Fruit fly (Drosophila melanogaster) whole organism, embryonic: Measurements from ENCODE around the gene CG9395.

ENCODE experiments used
- Abd-B ChIP-seq: fragments of 200-800 bp; sonication (Bioruptor generic); optimal IDR thresholded peaks from 2 replicates; lab custom pipeline; 2018; ENCODE audit warnings: missing biosample characterization, mild to moderate bottlenecking, missing genetic modification characterization, moderate library complexity
- Asciz ChIP-seq: fragments of 200-800 bp; sonication (Bioruptor generic); optimal IDR thresholded peaks from 2 replicates; lab custom pipeline; 2017; ENCODE audit warnings: missing biosample characterization, mild to moderate bottlenecking, missing genetic modification characterization, missing genetic modification reagents
- C15 ChIP-seq: fragments of 200-800 bp; sonication (Bioruptor generic); IDR thresholded peaks from 3 replicates; pipeline ENCODE4 v1.3.6; 2022; ENCODE audit warnings: missing biosample characterization, missing genetic modification characterization
- CG10366 ChIP-seq: fragments of 200-800 bp; sonication (Bioruptor generic); IDR thresholded peaks from 2 replicates; pipeline ENCODE4 v1.3.6; 2022; ENCODE audit warnings: missing biosample characterization, missing genetic modification characterization
- CG10979 ChIP-seq: fragments of 200-800 bp; sonication (Bioruptor generic); optimal IDR thresholded peaks from 2 replicates; lab custom pipeline; 2018; ENCODE audit warnings: missing biosample characterization, mild to moderate bottlenecking, missing genetic modification characterization, moderate library complexity
- CG11456 ChIP-seq: fragments of 200-800 bp; sonication (Bioruptor generic); IDR thresholded peaks from 3 replicates; pipeline ENCODE4 v1.3.6; 2022; ENCODE audit warnings: missing biosample characterization, missing genetic modification characterization
- CG11696 ChIP-seq: fragments of 200-800 bp; sonication (Bioruptor generic); IDR thresholded peaks from 2 replicates; pipeline ENCODE4 v1.3.6; 2022; ENCODE audit warnings: missing biosample characterization, missing genetic modification characterization
- CG12236 ChIP-seq: fragments of 200-800 bp; sonication (Bioruptor generic); optimal IDR thresholded peaks from 2 replicates; lab custom pipeline; 2016; ENCODE audit warnings: missing biosample characterization, missing genetic modification characterization
- CG12659 ChIP-seq: fragments of 200-800 bp; sonication (Bioruptor generic); optimal IDR thresholded peaks from 3 replicates; lab custom pipeline; 2017; ENCODE audit warnings: mild to moderate bottlenecking, missing biosample characterization, missing genetic modification reagents, missing genetic modification characterization
- CG12942 ChIP-seq: fragments of 200-800 bp; sonication (Bioruptor generic); optimal IDR thresholded peaks from 3 replicates; lab custom pipeline; 2016; ENCODE audit warnings: missing biosample characterization, missing genetic modification characterization
- CG14860 ChIP-seq: fragments of 200-800 bp; sonication (Bioruptor generic); IDR thresholded peaks from 3 replicates; pipeline ENCODE4 v1.3.6; 2022; ENCODE audit warnings: missing biosample characterization, missing genetic modification characterization; ENCODE audit not compliant: partially characterized antibody
- CG15269 ChIP-seq: fragments of 200-800 bp; sonication (Bioruptor generic); optimal IDR thresholded peaks from 2 replicates; lab custom pipeline; 2018; ENCODE audit warnings: missing biosample characterization, mild to moderate bottlenecking, missing genetic modification characterization, moderate library complexity
- CG2712 ChIP-seq: fragments of 200-800 bp; optimal IDR thresholded peaks from 3 replicates; lab custom pipeline; 2019; ENCODE audit warnings: missing biosample characterization, mild to moderate bottlenecking, missing genetic modification characterization, moderate library complexity
- CG31441 ChIP-seq: fragments of 200-800 bp; sonication (Bioruptor generic); IDR thresholded peaks from 2 replicates; pipeline ENCODE4 v1.3.6; 2022; ENCODE audit warnings: missing biosample characterization, missing genetic modification characterization
- CG32532 ChIP-seq: fragments of 200-800 bp; sonication (Bioruptor generic); IDR thresholded peaks from 2 replicates; pipeline ENCODE4 v1.3.6; 2022; ENCODE audit warnings: missing biosample characterization, missing genetic modification characterization
- CG3847 ChIP-seq: fragments of 200-800 bp; sonication (Bioruptor generic); IDR thresholded peaks from 2 replicates; pipeline ENCODE4 v1.3.6; 2022; ENCODE audit warnings: missing biosample characterization, missing genetic modification characterization
- CG8281 ChIP-seq: fragments of 200-800 bp; sonication (Bioruptor generic); optimal IDR thresholded peaks from 2 replicates; lab custom pipeline; 2018; ENCODE audit warnings: missing biosample characterization, mild to moderate bottlenecking, missing genetic modification characterization, moderate library complexity
- CG8290 ChIP-seq, 3 experiments: fragments of 200-800 bp; sonication (Bioruptor generic); optimal IDR thresholded peaks; 2 replicates each; lab custom pipeline; 2016 to 2019; ENCODE audit warnings: missing biosample characterization in 3 of 3, missing genetic modification characterization in 3 of 3, mild to moderate bottlenecking in 2 of 3, moderate library complexity in 1 of 3
- CG8388 ChIP-seq: fragments of 200-800 bp; sonication (Bioruptor generic); optimal IDR thresholded peaks from 2 replicates; lab custom pipeline; 2019; ENCODE audit warnings: missing biosample characterization, mild to moderate bottlenecking, missing genetic modification characterization, moderate library complexity
- CG8478 ChIP-seq: fragments of >200 bp; optimal IDR thresholded peaks from 2 replicates; lab custom pipeline; 2018
- CG9609 ChIP-seq: fragments of 200-800 bp; sonication (Bioruptor generic); optimal IDR thresholded peaks from 3 replicates; lab custom pipeline; 2016; ENCODE audit warnings: missing biosample characterization, missing genetic modification characterization
- Drgx ChIP-seq: fragments of 200-800 bp; sonication (Bioruptor generic); IDR thresholded peaks from 2 replicates; pipeline ENCODE4 v1.3.6; 2022; ENCODE audit warnings: missing biosample characterization, missing genetic modification characterization
- ERR ChIP-seq: fragments of 200-800 bp; sonication (Bioruptor generic); optimal IDR thresholded peaks from 2 replicates; lab custom pipeline; 2016; ENCODE audit warnings: missing biosample characterization, missing genetic modification characterization
- Elba2 ChIP-seq: fragments of 200-800 bp; sonication (Bioruptor generic); optimal IDR thresholded peaks from 3 replicates; lab custom pipeline; 2016; ENCODE audit warnings: missing biosample characterization, missing genetic modification characterization
- Ets65A ChIP-seq: fragments of 200-800 bp; sonication (Bioruptor generic); peaks from one replicate; lab custom pipeline; 2016; ENCODE audit warnings: missing biosample characterization, missing genetic modification characterization
- Fer3 ChIP-seq: fragments of 200-800 bp; sonication (Bioruptor generic); optimal IDR thresholded peaks from 2 replicates; lab custom pipeline; 2018; ENCODE audit warnings: missing biosample characterization, mild to moderate bottlenecking, missing genetic modification characterization, moderate library complexity
- Lim3 ChIP-seq: fragments of 200-800 bp; sonication (Bioruptor generic); IDR thresholded peaks from 2 replicates; pipeline ENCODE4 v1.3.6; 2022; ENCODE audit warnings: missing biosample characterization, missing genetic modification characterization
- MTF-1 ChIP-seq: fragments of 200-800 bp; sonication (Bioruptor generic); optimal IDR thresholded peaks from 2 replicates; lab custom pipeline; 2018; ENCODE audit warnings: missing biosample characterization, mild to moderate bottlenecking, missing genetic modification characterization, borderline replicate concordance
- Nf-YB ChIP-seq: fragments of 200-800 bp; sonication (Bioruptor generic); optimal IDR thresholded peaks from 3 replicates; lab custom pipeline; 2019; ENCODE audit warnings: missing biosample characterization, mild to moderate bottlenecking, missing genetic modification characterization, moderate library complexity
- Nf-YC ChIP-seq: fragments of 200-800 bp; optimal IDR thresholded peaks from 3 replicates; lab custom pipeline; 2019; ENCODE audit warnings: missing biosample characterization, mild to moderate bottlenecking, missing genetic modification characterization, moderate library complexity
- Optix ChIP-seq: fragments of 200-800 bp; sonication (Bioruptor generic); IDR thresholded peaks from 3 replicates; pipeline ENCODE4 v1.3.6; 2022; ENCODE audit warnings: missing biosample characterization, missing genetic modification characterization
- Stat92E ChIP-seq, 3 experiments: fragments of >200 bp in 2 of 3; fragments of 200-800 bp in 1 of 3; sonication (Bioruptor generic) in 1 of 3; optimal IDR thresholded peaks; 2 replicates each; lab custom pipeline; 2017 to 2019; ENCODE audit warnings: missing biosample characterization in 3 of 3, missing genetic modification characterization in 3 of 3, mild to moderate bottlenecking in 1 of 3, moderate library complexity in 1 of 3
- ab ChIP-seq: fragments of 200-800 bp; sonication (Bioruptor generic); optimal IDR thresholded peaks from 2 replicates; lab custom pipeline; 2016; ENCODE audit warnings: missing biosample characterization, missing genetic modification characterization
- abd-A ChIP-seq: fragments of 200-800 bp; sonication (Bioruptor generic); optimal IDR thresholded peaks from 3 replicates; lab custom pipeline; 2019; ENCODE audit warnings: missing biosample characterization, mild to moderate bottlenecking, missing genetic modification characterization, moderate library complexity
- aop ChIP-seq: fragments of 200-800 bp; sonication (Bioruptor generic); IDR thresholded peaks from 2 replicates; pipeline ENCODE4 v1.3.6; 2022; ENCODE audit warnings: missing biosample characterization, missing genetic modification characterization
- ewg ChIP-seq: fragments of 200-800 bp; sonication (Bioruptor generic); optimal IDR thresholded peaks from 3 replicates; lab custom pipeline; 2017; ENCODE audit warnings: mild to moderate bottlenecking, missing biosample characterization, missing genetic modification reagents, missing genetic modification characterization
- fd102C ChIP-seq: fragments of 200-800 bp; sonication (Bioruptor generic); optimal IDR thresholded peaks from 2 replicates; lab custom pipeline; 2018; ENCODE audit warnings: missing biosample characterization, mild to moderate bottlenecking, missing genetic modification characterization, moderate library complexity
- fd3F ChIP-seq: fragments of 200-800 bp; sonication (Bioruptor generic); optimal IDR thresholded peaks from 2 replicates; lab custom pipeline; 2018; ENCODE audit warnings: missing biosample characterization, mild to moderate bottlenecking, missing genetic modification characterization, moderate library complexity
- ftz-f1 ChIP-seq: fragments of 200-800 bp; sonication (Bioruptor generic); optimal IDR thresholded peaks from 2 replicates; lab custom pipeline; 2016; ENCODE audit warnings: missing biosample characterization, missing genetic modification characterization
- fu2 ChIP-seq: fragments of 200-800 bp; sonication (Bioruptor generic); optimal IDR thresholded peaks from 2 replicates; lab custom pipeline; 2016; ENCODE audit warnings: missing biosample characterization, missing genetic modification characterization
- gcm ChIP-seq: fragments of 200-800 bp; sonication (Bioruptor generic); optimal IDR thresholded peaks from 2 replicates; lab custom pipeline; 2019; ENCODE audit warnings: missing biosample characterization, mild to moderate bottlenecking, missing genetic modification characterization, moderate library complexity
- lov ChIP-seq, 2 experiments: fragments of 200-800 bp in 1 of 2; fragments of >200 bp in 1 of 2; sonication (Bioruptor generic) in 1 of 2; IDR thresholded peaks in 1 of 2; optimal IDR thresholded peaks in 1 of 2; 2 replicates in 1 of 2; 3 replicates in 1 of 2; pipeline versions ENCODE4 v1.3.6 to Lab custom; 2017 to 2022; ENCODE audit warnings: missing biosample characterization in 1 of 2, missing genetic modification characterization in 1 of 2
- pfk ChIP-seq: fragments of 200-800 bp; sonication (Bioruptor generic); optimal IDR thresholded peaks from 2 replicates; lab custom pipeline; 2018; ENCODE audit warnings: missing biosample characterization, mild to moderate bottlenecking, missing genetic modification characterization, moderate library complexity
- repo ChIP-seq: fragments of 200-800 bp; sonication (Bioruptor generic); optimal IDR thresholded peaks from 2 replicates; lab custom pipeline; 2016; ENCODE audit warnings: missing biosample characterization, missing genetic modification characterization
- slp2 ChIP-seq: fragments of 200-800 bp; sonication (Bioruptor generic); optimal IDR thresholded peaks from 2 replicates; lab custom pipeline; 2016; ENCODE audit warnings: missing biosample characterization, missing genetic modification characterization
- sob ChIP-seq: fragments of 200-800 bp; sonication (Bioruptor generic); IDR thresholded peaks from 2 replicates; pipeline ENCODE4 v1.3.6; 2022; ENCODE audit warnings: missing biosample characterization, missing genetic modification characterization
- zf30C ChIP-seq: fragments of 200-800 bp; sonication (Bioruptor generic); optimal IDR thresholded peaks from 3 replicates; lab custom pipeline; 2018; ENCODE audit warnings: missing biosample characterization, mild to moderate bottlenecking, missing genetic modification characterization
- zfh2 ChIP-seq: fragments of 200-800 bp; sonication (Bioruptor generic); optimal IDR thresholded peaks from 2 replicates; lab custom pipeline; 2016; ENCODE audit warnings: missing biosample characterization, missing genetic modification characterization

Gene CG9395

dm6 chr2L:13373435-13374242, 18.8 kb upstream of the CG9395 start, which contains the start of the genes Bdp1 and CG6565 (continued):
- TF ChIP-seq CG8281 (peak; percentile 86), Asciz (peak; percentile 93), ab (GFP tag; lab: Kevin White, UChicago) (peak; percentile 97), lov (optimal IDR thresholded peaks at IDR 0.05; lab: Kevin White, UChicago) (no peak), lov (GFP tag; IDR thresholded peaks at IDR 0.05; lab: Robert Waterston, UW) (peak; percentile 85; the same call in 2 of the 3 replicates), Elba2 (GFP tag; lab: Kevin White, UChicago) (peak; percentile 92), Abd-B (GFP tag; lab: Kevin White, UChicago) (peak; percentile 99), repo (peak; percentile 96), fd3F (GFP tag; lab: Kevin White, UChicago) (peak; percentile 95), CG2712 (tag; lab: Kevin White, UChicago) (peak; percentile 96), ftz-f1 (GFP tag; lab: Kevin White, UChicago) (peak; percentile 52), CG12236 (GFP tag; lab: Kevin White, UChicago) (peak; percentile 97), abd-A (tag; lab: Kevin White, UChicago) (no peak), pfk (GFP tag; lab: Kevin White, UChicago) (peak; percentile 44), Drgx (GFP tag; lab: Robert Waterston, UW) (peak; percentile 92), fd102C (GFP tag; lab: Kevin White, UChicago) (peak; percentile 80), CG10366 (GFP tag; lab: Robert Waterston, UW) (peak; percentile 94), CG8388 (peak; percentile 94), CG12942 (peak; percentile 98), CG9609 (peak; percentile 99), Nf-YC (tag; lab: Kevin White, UChicago) (peak; percentile 84), CG12659 (peak; percentile 98), CG14860 (GFP tag; lab: Robert Waterston, UW) (no peak), MTF-1 (GFP tag; lab: Kevin White, UChicago) (peak; percentile 59), ERR (peak; percentile 95), Ets65A (GFP tag; lab: Kevin White, UChicago) (peak; percentile 100), Stat92E (GFP tag; optimal IDR thresholded peaks at IDR 0.05; lab: Kevin White, UChicago) (peak in 1 of 3 experiments; percentile 55), fu2 (GFP tag; lab: Kevin White, UChicago) (peak; percentile 99), Optix (GFP tag; lab: Robert Waterston, UW) (peak; percentile 89), slp2 (GFP tag; lab: Kevin White, UChicago) (peak; percentile 99), zfh2 (GFP tag; lab: Kevin White, UChicago) (peak; percentile 99), CG10979 (tag; lab: Kevin White, UChicago) (peak; percentile 94), CG15269 (tag; lab: Kevin White, UChicago) (peak; percentile 96), CG11456 (GFP tag; lab: Robert Waterston, UW) (peak; percentile 93), sob (GFP tag; lab: Robert Waterston, UW) (peak; percentile 97), CG8290 (GFP tag; optimal IDR thresholded peaks at IDR 0.05; lab: Kevin White, UChicago) (peak; percentile 100), CG8290 (tag; optimal IDR thresholded peaks at IDR 0.05; lab: Kevin White, UChicago) (peak; percentile 87 to 99), aop (GFP tag; lab: Robert Waterston, UW) (no peak), CG8478 (lab: Kevin White, UChicago) (no peak), gcm (GFP tag; lab: Kevin White, UChicago) (peak; percentile 90), C15 (GFP tag; lab: Robert Waterston, UW) (peak; percentile 86), CG3847 (GFP tag; lab: Robert Waterston, UW) (peak; percentile 98), zf30C (peak; percentile 93), Nf-YB (GFP tag; lab: Kevin White, UChicago) (peak; percentile 82), CG11696 (GFP tag; lab: Robert Waterston, UW) (peak; percentile 57), ewg (GFP tag; lab: Kevin White, UChicago) (peak; percentile 97), CG32532 (GFP tag; lab: Robert Waterston, UW) (peak; percentile 95), Fer3 (tag; lab: Kevin White, UChicago) (peak; percentile 94), Lim3 (GFP tag; lab: Robert Waterston, UW) (peak; percentile 84), CG31441 (GFP tag; lab: Robert Waterston, UW) (peak; percentile 98)
